Worm (Caenorhabditis elegans) whole organism, mixed stage, embryonic: ENCODE measurements around the gene clc-11.

Source experiments
- bed-3 ChIP-seq: fragments of 200-800 bp; sonication (Bioruptor generic); optimal IDR thresholded peaks from 3 replicates; lab custom pipeline; 2018; ENCODE audit warnings: mild to moderate bottlenecking, missing genetic modification characterization, moderate library complexity, missing compliant biosample characterization
- pha-4 ChIP-seq: fragments of 150-350 bp; optimal IDR thresholded peaks from 2 replicates; lab custom pipeline; 2018; ENCODE audit warnings: missing biosample characterization, missing genetic modification reagents, missing genetic modification characterization

ce11 chrV:16175227-16175626 lies 35.8 kb upstream of the clc-11 start:
- TF ChIP-seq pha-4 (tag; lab: Kevin White, UChicago), result no peak
- TF ChIP-seq bed-3 (GFP tag; lab: Kevin White, UChicago), result no peak
